Fruit fly (Drosophila melanogaster) whole organism, larva: ENCODE measurements around the gene CG10185.

Experiments used
- noc ChIP-seq: fragments of 200-800 bp; sonication (Bioruptor generic); optimal IDR thresholded peaks from 3 replicates; lab custom pipeline; 2019; ENCODE audit warnings: missing biosample characterization, mild to moderate bottlenecking, missing genetic modification characterization, moderate library complexity

Gene CG10185

DNA sequence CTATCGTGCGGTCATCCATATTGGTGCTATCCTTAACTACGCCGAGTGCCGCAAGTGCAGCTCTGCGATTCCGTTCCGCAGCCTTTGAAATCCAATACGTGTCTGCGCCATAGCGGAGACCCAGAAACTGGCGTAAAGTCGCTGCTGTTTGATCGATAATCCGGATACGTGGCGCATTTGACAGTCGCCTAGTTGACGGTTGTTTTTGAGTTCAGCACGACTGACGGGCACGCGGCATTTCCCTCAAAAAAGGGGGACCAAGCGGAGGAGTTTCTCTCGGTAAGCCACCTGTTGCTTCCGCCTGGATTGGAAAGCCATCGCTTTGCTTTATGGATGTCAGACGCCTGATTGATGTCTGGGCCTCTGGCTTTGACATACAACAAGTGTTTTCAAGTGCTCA, at the start of gene CG10185:
CG10185 (minus strand) TSS at position 101 of the 400 bp plus-strand sequence.
- no peak for TF ChIP-seq noc

dm6 chr3R:16115861-16116260, 48.5 kb upstream of the CG10185 start, which contains the start of gene Sb:
Gene Sb (plus strand): TSS chr3R:16116161.
- no peak for TF ChIP-seq noc

dm6 chr3R:16113124-16113523, 45.7 kb upstream of the CG10185 start:
- TF ChIP-seq noc, result no peak

DNA sequence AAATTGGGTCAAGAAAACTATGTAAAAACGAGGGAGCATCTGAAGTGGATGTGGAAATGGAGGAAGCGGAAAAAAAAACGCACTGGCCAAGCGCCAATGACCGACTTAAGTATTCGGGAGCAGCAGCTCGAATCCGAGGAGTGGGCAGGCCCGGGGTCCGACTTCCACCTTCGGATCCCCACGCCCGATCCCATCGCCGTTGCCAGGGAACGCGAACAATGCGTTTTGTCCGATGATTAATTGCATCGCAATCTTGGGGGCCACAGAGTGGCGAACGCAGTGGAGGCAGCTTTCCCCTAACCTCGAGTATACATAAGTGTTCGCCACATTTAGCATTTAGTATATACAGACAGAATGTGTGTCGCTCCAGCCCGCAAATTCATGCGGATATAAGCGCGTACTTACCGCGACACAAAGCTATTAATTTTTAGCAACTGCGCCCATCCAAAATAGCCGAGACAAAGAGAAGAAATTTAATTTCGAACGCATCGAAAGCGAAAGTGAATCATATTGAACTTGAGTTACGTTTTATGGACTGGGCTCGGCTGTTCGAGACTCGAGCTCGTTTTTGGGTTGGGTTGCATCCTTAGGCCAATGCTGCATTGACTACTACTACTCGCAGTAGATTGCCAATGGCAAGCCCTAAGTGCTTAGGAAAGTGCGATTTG, 38.6 kb upstream of the CG10185 start:
- no peak for TF ChIP-seq noc

DNA sequence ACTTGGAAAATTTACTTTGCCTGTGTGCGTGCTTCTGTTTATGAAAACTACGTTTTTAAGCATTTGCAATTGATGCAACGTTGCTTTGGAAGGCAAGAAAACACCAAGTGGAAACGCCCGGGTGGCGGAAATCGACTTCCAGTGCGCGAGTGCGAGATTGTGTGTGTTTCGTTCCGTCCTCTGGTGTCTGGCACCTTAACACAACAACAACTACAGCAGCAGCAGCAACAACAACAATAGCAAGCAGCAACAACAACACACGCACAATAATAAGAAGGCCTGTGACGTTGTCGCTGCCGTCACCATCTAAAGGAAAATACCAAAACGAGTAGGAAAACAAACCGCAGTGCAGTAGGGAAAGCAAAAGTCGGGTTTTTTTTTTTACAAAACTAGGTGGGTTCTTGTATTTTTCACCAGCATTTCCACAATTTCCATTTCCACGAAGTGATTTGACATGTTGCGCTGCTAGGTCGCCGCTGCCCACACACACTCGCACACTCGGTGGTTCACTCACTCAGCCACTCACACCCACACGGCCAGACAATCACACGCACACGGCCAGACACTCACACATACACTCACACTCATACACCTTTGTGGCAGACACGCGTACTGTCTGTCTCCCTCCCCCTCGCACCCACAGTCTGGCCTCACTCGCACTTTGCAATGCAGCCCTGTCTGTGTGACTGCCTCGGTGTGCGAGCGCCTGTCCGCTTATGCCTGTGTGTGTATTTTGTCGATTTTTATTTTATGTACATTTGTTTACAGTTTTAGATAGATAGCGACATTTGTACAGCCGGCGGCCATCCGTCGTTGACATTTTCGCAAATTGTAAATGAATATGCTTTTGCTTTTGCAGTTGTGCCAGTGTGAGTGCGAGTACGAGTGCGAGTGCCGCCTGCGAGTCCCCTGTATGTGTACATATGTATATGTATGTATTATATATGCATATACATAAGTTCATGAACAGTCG, 32.2 kb upstream of the CG10185 start:
- TF ChIP-seq noc, result peak; percentile 71

dm6 chr3R:16098333-16099267, 31.2 kb upstream of the CG10185 start, which contains the start of the genes Mhcl and Akt:
Gene Mhcl (minus strand): TSS chr3R:16098761.
Gene Akt (plus strand): TSS chr3R:16099228.
- no peak for TF ChIP-seq noc

dm6 chr3R:16097661-16098329, 30.4 kb upstream of the CG10185 start:
- peak; percentile 24 for TF ChIP-seq noc

DNA sequence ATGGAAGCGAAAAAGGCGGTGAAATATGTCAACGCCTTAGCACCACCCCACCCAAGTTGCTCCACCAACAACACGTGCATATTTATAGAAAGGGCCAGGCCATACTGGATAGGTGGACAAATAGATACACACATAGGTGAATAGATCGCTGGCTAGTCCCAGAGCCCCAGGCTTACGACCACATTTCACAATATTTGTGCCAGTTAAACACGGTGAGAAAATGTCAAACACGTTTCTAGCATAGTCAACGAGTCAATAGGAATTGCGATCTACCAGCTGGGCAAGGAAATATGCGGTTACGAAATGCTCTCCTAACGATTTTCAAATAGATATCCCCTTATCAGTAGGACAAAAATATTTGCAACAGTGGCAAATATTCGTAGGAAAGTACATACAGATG, 27.5 kb upstream of the CG10185 start:
- no peak for TF ChIP-seq noc

- no peak for TF ChIP-seq noc
Measured at dm6 chr3R:16094011-16094729, 26.8 kb upstream of the CG10185 start.

DNA sequence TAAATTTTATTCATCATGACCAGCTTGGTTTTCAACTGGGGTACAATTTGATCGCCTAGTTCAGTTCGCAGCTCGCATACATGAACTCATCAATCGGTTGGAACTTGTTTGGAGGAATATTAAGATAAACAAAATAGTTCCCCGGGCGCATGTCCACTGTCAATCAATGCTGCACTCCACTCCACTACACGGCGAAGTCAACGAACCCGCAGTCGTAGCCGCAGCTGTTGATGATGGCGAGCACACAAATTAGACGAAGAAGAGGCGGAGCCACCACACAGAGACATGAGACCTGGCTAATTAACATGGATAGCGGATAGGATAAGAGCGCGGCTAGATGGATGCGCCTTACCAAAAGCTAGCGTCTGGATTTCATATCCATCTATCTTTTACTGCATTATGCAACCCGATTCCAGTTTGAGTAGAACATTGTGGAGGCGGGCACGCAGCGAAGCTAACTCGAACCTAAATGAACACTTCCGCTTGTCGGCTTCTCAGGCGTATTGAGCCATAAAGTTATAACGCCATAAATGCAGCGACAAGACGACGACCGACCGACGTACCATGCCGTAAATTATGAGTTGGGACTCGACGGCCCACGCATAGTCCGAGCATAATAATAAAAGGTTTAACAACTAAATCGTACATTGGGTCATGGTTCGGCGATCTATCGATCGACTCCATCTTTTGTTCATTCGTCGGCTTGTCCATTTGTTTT, 24.7 kb upstream of the CG10185 start:
- TF ChIP-seq noc, result no peak

- no peak for TF ChIP-seq noc
Measured at dm6 chr3R:16083578-16083977, 16.2 kb upstream of the CG10185 start, which contains the start of gene sxe2. Gene sxe2 (plus strand): TSS chr3R:16083878.

DNA sequence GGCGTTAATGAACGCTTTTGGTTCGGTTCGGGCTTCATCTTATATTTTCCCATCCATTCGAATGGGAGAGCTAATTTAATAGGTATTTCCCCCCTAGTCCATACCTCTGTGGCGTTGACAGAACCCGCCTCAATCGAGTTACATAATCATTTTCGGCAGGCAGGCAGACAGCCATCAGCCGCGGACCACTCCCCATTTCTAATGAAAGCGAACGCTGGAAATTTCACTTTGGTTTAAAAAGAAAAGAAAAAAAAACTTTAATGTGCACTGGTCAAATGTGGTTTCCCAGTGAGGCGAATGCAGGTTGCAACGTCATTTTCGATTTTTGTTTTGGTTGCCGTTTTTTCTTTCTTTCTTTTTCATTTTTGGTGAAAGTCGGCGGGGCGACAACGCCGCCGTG, 15.0 kb upstream of the CG10185 start:
- TF ChIP-seq noc, result no peak

dm6 chr3R:16080942-16081589, 13.7 kb upstream of the CG10185 start, which contains the start of gene CG32855:
Gene CG32855 (minus strand): TSS chr3R:16080992.
- no peak for TF ChIP-seq noc

dm6 chr3R:16078247-16078646, 10.9 kb upstream of the CG10185 start:
- no peak for TF ChIP-seq noc
